Fruit fly (Drosophila melanogaster): Measurements from ENCODE around the gene CG17896.

The CG17896 gene

dm6 chrX:529724-530603, 36.7 kb upstream of the CG17896 start, which contains the start of the genes CG4293 and Appl (continued):
- TF ChIP-seq gt (GFP tag; IDR thresholded peaks at IDR 0.05) (no peak), sens-2 (GFP tag; IDR thresholded peaks at IDR 0.05) (no peak), CG12659 (GFP tag; optimal IDR thresholded peaks at IDR 0.05) (peak; percentile 22), BEAF-32 (GFP tag; optimal IDR thresholded peaks at IDR 0.05) (peak; percentile 47), Sry-δ (GFP tag; optimal IDR thresholded peaks at IDR 0.05) (peak; percentile 53), kni (GFP tag; optimal IDR thresholded peaks at IDR 0.05) (no peak), CG10321 (GFP tag; IDR thresholded peaks at IDR 0.05) (no peak), zfh2 (GFP tag; optimal IDR thresholded peaks at IDR 0.05) (no peak), luna (GFP tag; optimal IDR thresholded peaks at IDR 0.05) (no peak), NC2β (GFP tag; optimal IDR thresholded peaks at IDR 0.05) (no peak), CG3726 (GFP tag; IDR thresholded peaks at IDR 0.05) (no peak), Blimp-1 (GFP tag; optimal IDR thresholded peaks at IDR 0.05) (no peak), CG8359 (GFP tag; optimal IDR thresholded peaks at IDR 0.05; ENCODE audit: borderline replicate concordance) (no peak), Sox100B (GFP tag; optimal IDR thresholded peaks at IDR 0.05) (no peak), Oaz (GFP tag; IDR thresholded peaks at IDR 0.05) (no peak), CG18619 (GFP tag; optimal IDR thresholded peaks at IDR 0.05) (no peak), jing (GFP tag; optimal IDR thresholded peaks at IDR 0.05) (no peak), Ets97D (GFP tag; optimal IDR thresholded peaks at IDR 0.05) (peak; percentile 34), CG10565 (GFP tag; optimal IDR thresholded peaks at IDR 0.05) (no peak), CG17829 (tag; optimal IDR thresholded peaks at IDR 0.05) (peak; percentile 11), da (GFP tag; optimal IDR thresholded peaks at IDR 0.05) (no peak), Hr78 (GFP tag; optimal IDR thresholded peaks at IDR 0.05) (no peak), CG1792 (GFP tag; optimal IDR thresholded peaks at IDR 0.05) (no peak), Deaf1 (tag; optimal IDR thresholded peaks at IDR 0.05) (peak; percentile 64), tap (tag; optimal IDR thresholded peaks at IDR 0.05) (no peak), HLH54F (GFP tag; optimal IDR thresholded peaks at IDR 0.05) (no peak), CG10543 (GFP tag; optimal IDR thresholded peaks at IDR 0.05) (no peak), zf30C (GFP tag; optimal IDR thresholded peaks at IDR 0.05) (no peak), Opbp (GFP tag; IDR thresholded peaks at IDR 0.05; ENCODE audit: partially characterized antibody) (peak; percentile 9; the same call in 1 of the 3 replicates), NK7.1 (GFP tag; optimal IDR thresholded peaks at IDR 0.05) (no peak), fru (optimal IDR thresholded peaks at IDR 0.05) (no peak), dan (GFP tag; IDR thresholded peaks at IDR 0.05) (no peak), CG3407 (GFP tag; optimal IDR thresholded peaks at IDR 0.05) (no peak), nom (GFP tag; optimal IDR thresholded peaks at IDR 0.05) (peak; percentile 1), CG17385 (GFP tag; optimal IDR thresholded peaks at IDR 0.05) (no peak), Dref (GFP tag; IDR thresholded peaks at IDR 0.05) (peak; percentile 38; the same call in 1 of the 2 replicates), CG15073 (GFP tag; optimal IDR thresholded peaks at IDR 0.05) (no peak), Gug (GFP tag; IDR thresholded peaks at IDR 0.05) (no peak), CG3281 (GFP tag; optimal IDR thresholded peaks at IDR 0.05) (no peak), CG4424 (GFP tag; optimal IDR thresholded peaks at IDR 0.05) (no peak), CG8089 (GFP tag; optimal IDR thresholded peaks at IDR 0.05) (no peak), Scr (GFP tag; IDR thresholded peaks at IDR 0.05; ENCODE audit: partially characterized antibody) (peak; percentile 38; the same call in 1 of the 2 replicates), lbe (GFP tag; optimal IDR thresholded peaks at IDR 0.05) (no peak), CG15514 (GFP tag; optimal IDR thresholded peaks at IDR 0.05) (peak; percentile 99), corto (GFP tag; optimal IDR thresholded peaks at IDR 0.05) (no peak), Nf-YB (GFP tag; optimal IDR thresholded peaks at IDR 0.05) (no peak), yki (optimal IDR thresholded peaks at IDR 0.05) (peak; percentile 33), chn (GFP tag; optimal IDR thresholded peaks at IDR 0.05) (no peak), stc (GFP tag; IDR thresholded peaks at IDR 0.05) (no peak)

Measured in whole organism, embryonic.